Worm (Caenorhabditis elegans): Measurements from ENCODE around the gene otub-4.

ce11 chrIV:3354757-3355156, 23.2 kb downstream of the otub-4 start, which contains the start of gene F42A6.1:
- TF ChIP-seq alr-1 (tag; optimal IDR thresholded peaks at IDR 0.05; ENCODE audit: borderline replicate concordance) (no peak), ztf-11 (tag; optimal IDR thresholded peaks at IDR 0.05) (no peak), ceh-82 (tag; optimal IDR thresholded peaks at IDR 0.05) (no peak), pqm-1 (tag; optimal IDR thresholded peaks at IDR 0.05) (no peak), snpc-4 (tag; optimal IDR thresholded peaks at IDR 0.05) (no peak), rnt-1 (tag; optimal IDR thresholded peaks at IDR 0.05) (no peak), lin-39 (tag; optimal IDR thresholded peaks at IDR 0.05) (no peak), lin-14 (GFP tag; optimal IDR thresholded peaks at IDR 0.05) (no peak), lsy-2 (tag; optimal IDR thresholded peaks at IDR 0.05) (no peak), lin-15B (tag; optimal IDR thresholded peaks at IDR 0.05) (no peak), nhr-20 (tag; optimal IDR thresholded peaks at IDR 0.05) (no peak), Y116A8C.19 (tag; optimal IDR thresholded peaks at IDR 0.05; ENCODE audit: borderline replicate concordance) (no peak), mep-1 (tag; optimal IDR thresholded peaks at IDR 0.05) (no peak)

All from whole organism, L1 larva.